Worm (Caenorhabditis elegans) whole organism, young adult: ENCODE data around the gene her-1.

Experiments
- B0035.1 ChIP-seq: sonication (generic microtip); optimal IDR thresholded peaks from 2 replicates; lab custom pipeline; 2016; ENCODE audit warnings: missing genetic modification characterization, mild to moderate bottlenecking, missing compliant biosample characterization, missing genotype, missing genetic modification reagents
- B0336.3 ChIP-seq: fragments of 200-800 bp; sonication (Bioruptor generic); IDR thresholded peaks from 2 replicates; pipeline ENCODE4 v1.3.6; 2022; ENCODE audit warnings: missing genetic modification characterization, missing compliant biosample characterization
- C06A6.2 ChIP-seq: fragments of 200-800 bp; sonication (Bioruptor generic); conservative IDR thresholded peaks from 2 replicates; pipeline ENCODE4 v1.3.6; 2022; ENCODE audit warnings: missing genetic modification characterization, missing compliant biosample characterization
- F10E7.11 ChIP-seq: sonication (generic microtip); optimal IDR thresholded peaks from 2 replicates; lab custom pipeline; 2017; ENCODE audit warnings: mild to moderate bottlenecking, missing genetic modification characterization, moderate library complexity, missing compliant biosample characterization
- F33H1.4 ChIP-seq: fragments of 200-800 bp; sonication (Bioruptor generic); IDR thresholded peaks from 2 replicates; pipeline ENCODE4 v1.3.6; 2022; ENCODE audit warnings: missing genetic modification reagents, missing genetic modification characterization, missing compliant biosample characterization
- K11D2.4 ChIP-seq: fragments of 200-800 bp; sonication (Bioruptor generic); IDR thresholded peaks from 2 replicates; pipeline ENCODE4 v1.3.6; 2022; ENCODE audit warnings: missing genetic modification reagents, missing genetic modification characterization, missing compliant biosample characterization
- K12H6.12 ChIP-seq: fragments of 200-800 bp; sonication (Bioruptor generic); optimal IDR thresholded peaks from 2 replicates; lab custom pipeline; 2018; ENCODE audit warnings: mild to moderate bottlenecking, missing genetic modification characterization, missing compliant biosample characterization
- Y53F4B.3 ChIP-seq: fragments of 200-800 bp; sonication (Bioruptor generic); IDR thresholded peaks from 2 replicates; pipeline ENCODE4 v1.3.6; 2022; ENCODE audit warnings: missing genetic modification reagents, missing genetic modification characterization, missing compliant biosample characterization
- Y95B8A.8 ChIP-seq: fragments of 200-800 bp; sonication (Bioruptor generic); IDR thresholded peaks from 2 replicates; pipeline ENCODE4 v1.3.6; 2022; ENCODE audit warnings: missing genetic modification reagents, missing genetic modification characterization, missing compliant biosample characterization
- akir-1 ChIP-seq: fragments of 200-800 bp; sonication (Bioruptor generic); optimal IDR thresholded peaks from 2 replicates; lab custom pipeline; 2018; ENCODE audit warnings: mild to moderate bottlenecking, missing genetic modification characterization, moderate library complexity, missing compliant biosample characterization
- athp-1 ChIP-seq: sonication (generic microtip); optimal IDR thresholded peaks from 2 replicates; lab custom pipeline; 2017; ENCODE audit warnings: mild to moderate bottlenecking, missing genetic modification characterization, missing compliant biosample characterization
- attf-5 ChIP-seq: fragments of 200-800 bp; sonication (Bioruptor generic); optimal IDR thresholded peaks from 2 replicates; lab custom pipeline; 2018; ENCODE audit warnings: mild to moderate bottlenecking, missing genetic modification characterization, missing compliant biosample characterization
- ccch-3 ChIP-seq: fragments of 200-800 bp; sonication (Bioruptor generic); optimal IDR thresholded peaks from 2 replicates; lab custom pipeline; 2018; ENCODE audit warnings: mild to moderate bottlenecking, missing genetic modification characterization, missing compliant biosample characterization
- cebp-1 ChIP-seq, 2 experiments: fragments of 200-800 bp in 1 of 2; sonication (Bioruptor generic) in 1 of 2; sonication (generic microtip) in 1 of 2; IDR thresholded peaks in 1 of 2; optimal IDR thresholded peaks in 1 of 2; 2 replicates each; pipeline versions ENCODE4 v1.3.6 to Lab custom; 2017 to 2022; ENCODE audit warnings: missing compliant biosample characterization in 2 of 2, missing genetic modification characterization in 2 of 2, mild to moderate bottlenecking in 1 of 2, missing genetic modification reagents in 1 of 2, moderate library complexity in 1 of 2
- ceh-40 ChIP-seq: fragments of 200-800 bp; sonication (Bioruptor generic); IDR thresholded peaks from 2 replicates; pipeline ENCODE4 v1.3.6; 2022; ENCODE audit warnings: missing genetic modification characterization, missing compliant biosample characterization
- chd-7 ChIP-seq: sonication (generic microtip); optimal IDR thresholded peaks from 2 replicates; lab custom pipeline; 2016; ENCODE audit warnings: mild to moderate bottlenecking, missing genetic modification characterization, moderate library complexity, missing compliant biosample characterization
- die-1 ChIP-seq: sonication (generic microtip); optimal IDR thresholded peaks from 2 replicates; lab custom pipeline; 2016; ENCODE audit warnings: missing genotype, mild to moderate bottlenecking, missing genetic modification characterization, missing compliant biosample characterization
- efl-1 ChIP-seq: fragments of 150-350 bp; optimal IDR thresholded peaks from 2 replicates; lab custom pipeline; 2014; ENCODE audit warnings: missing biosample characterization, missing genetic modification reagents, missing genetic modification characterization
- egl-18 ChIP-seq: fragments of 200-800 bp; sonication (Bioruptor generic); IDR thresholded peaks from 2 replicates; pipeline ENCODE4 v1.3.6; 2022; ENCODE audit warnings: missing genetic modification reagents, missing genetic modification characterization, missing compliant biosample characterization
- ekl-4 ChIP-seq: fragments of 200-800 bp; sonication (Bioruptor generic); IDR thresholded peaks from 2 replicates; pipeline ENCODE4 v1.3.6; 2022; ENCODE audit warnings: missing genetic modification reagents, missing genetic modification characterization, missing compliant biosample characterization
- fkh-3 ChIP-seq: sonication (generic microtip); optimal IDR thresholded peaks from 2 replicates; lab custom pipeline; 2016; ENCODE audit warnings: mild to moderate bottlenecking, missing genetic modification characterization, missing compliant biosample characterization
- lag-1 ChIP-seq: fragments of 200-800 bp; sonication (Bioruptor generic); IDR thresholded peaks from 2 replicates; pipeline ENCODE4 v1.3.6; 2022; ENCODE audit warnings: missing genetic modification reagents, missing genetic modification characterization, missing compliant biosample characterization
- let-607 ChIP-seq, 2 experiments: fragments of 200-800 bp in 1 of 2; sonication (Bioruptor generic) in 1 of 2; sonication (generic microtip) in 1 of 2; optimal IDR thresholded peaks; 2 replicates each; lab custom pipeline; 2016 to 2018; ENCODE audit warnings: mild to moderate bottlenecking in 2 of 2, missing compliant biosample characterization in 2 of 2, missing genetic modification characterization in 2 of 2, moderate library complexity in 2 of 2, missing genotype in 1 of 2
- mel-28 ChIP-seq: sonication (generic microtip); optimal IDR thresholded peaks from 2 replicates; lab custom pipeline; 2016; ENCODE audit warnings: borderline replicate concordance, mild to moderate bottlenecking, missing genetic modification characterization, missing compliant biosample characterization
- nfya-1 ChIP-seq: sonication (generic microtip); optimal IDR thresholded peaks from 2 replicates; lab custom pipeline; 2017; ENCODE audit warnings: antibody characterized with exemption, missing compliant biosample characterization, missing genetic modification characterization, borderline replicate concordance; ENCODE audit not compliant: insufficient read depth
- nfyb-1 ChIP-seq: fragments of 200-800 bp; sonication (Bioruptor generic); IDR thresholded peaks from 2 replicates; pipeline ENCODE4 v1.3.6; 2022; ENCODE audit warnings: missing genetic modification reagents, missing genetic modification characterization, missing compliant biosample characterization
- nhr-80 ChIP-seq: sonication (generic microtip); optimal IDR thresholded peaks from 2 replicates; lab custom pipeline; 2016; ENCODE audit warnings: missing genetic modification characterization, missing compliant biosample characterization
- sdz-38 ChIP-seq: sonication (generic microtip); optimal IDR thresholded peaks from 2 replicates; lab custom pipeline; 2016; ENCODE audit warnings: missing genotype, missing genetic modification characterization, missing compliant biosample characterization
- somi-1 ChIP-seq: fragments of 200-800 bp; sonication (Bioruptor generic); optimal IDR thresholded peaks from 2 replicates; lab custom pipeline; 2018; ENCODE audit warnings: mild to moderate bottlenecking, missing genetic modification characterization, missing compliant biosample characterization
- sptf-2 ChIP-seq: fragments of 200-800 bp; sonication (Bioruptor generic); optimal IDR thresholded peaks from 2 replicates; lab custom pipeline; 2018; ENCODE audit warnings: mild to moderate bottlenecking, missing genetic modification characterization, missing compliant biosample characterization
- tbp1 ChIP-seq: fragments of 200-800 bp; sonication (Bioruptor generic); optimal IDR thresholded peaks from 2 replicates; lab custom pipeline; 2018; ENCODE audit warnings: mild to moderate bottlenecking, missing genetic modification characterization, missing compliant biosample characterization
- tbx-9 ChIP-seq: sonication (generic microtip); optimal IDR thresholded peaks from 2 replicates; lab custom pipeline; 2016; ENCODE audit warnings: borderline replicate concordance, missing genetic modification characterization, inconsistent platforms, missing compliant biosample characterization
- tlf-1 ChIP-seq: fragments of 200-800 bp; sonication (Bioruptor generic); optimal IDR thresholded peaks from 2 replicates; lab custom pipeline; 2018; ENCODE audit warnings: mild to moderate bottlenecking, missing genetic modification characterization, missing compliant biosample characterization
- unc-62 ChIP-seq: fragments of 150-350 bp; optimal IDR thresholded peaks from 2 replicates; lab custom pipeline; 2014; ENCODE audit warnings: missing biosample characterization, missing genetic modification reagents, missing genetic modification characterization
- ztf-18 ChIP-seq: sonication (generic microtip); optimal IDR thresholded peaks from 2 replicates; lab custom pipeline; 2016; ENCODE audit warnings: missing genotype, mild to moderate bottlenecking, missing genetic modification characterization, missing compliant biosample characterization

her-1 gene

DNA sequence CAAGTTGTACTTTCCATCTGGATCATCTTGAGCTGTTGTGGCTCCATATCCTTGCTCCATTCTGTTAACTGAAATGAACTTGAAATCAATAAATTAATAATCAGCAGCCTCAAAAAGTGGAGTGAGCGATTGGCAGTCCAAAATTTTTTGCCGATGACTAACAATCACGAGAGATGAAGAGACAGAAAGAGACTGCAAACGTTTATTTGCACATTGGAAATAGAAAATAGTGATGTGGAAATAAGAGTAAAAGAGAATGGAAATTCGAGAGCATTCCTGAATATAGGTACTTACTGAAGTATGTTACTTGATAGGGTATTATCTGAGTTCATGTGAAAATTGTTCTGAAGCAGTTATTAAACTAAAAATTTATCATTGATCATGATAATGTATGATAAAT is 12.9 kb downstream of the her-1 start, which contains the start of gene tag-120:
Gene tag-120, minus strand, starts transcription at position 68 of the 400 bp plus-strand sequence.
- TF ChIP-seq nhr-80 (tag; lab: Kevin White, UChicago) = peak; percentile 49
- no peak for TF ChIP-seq die-1

DNA sequence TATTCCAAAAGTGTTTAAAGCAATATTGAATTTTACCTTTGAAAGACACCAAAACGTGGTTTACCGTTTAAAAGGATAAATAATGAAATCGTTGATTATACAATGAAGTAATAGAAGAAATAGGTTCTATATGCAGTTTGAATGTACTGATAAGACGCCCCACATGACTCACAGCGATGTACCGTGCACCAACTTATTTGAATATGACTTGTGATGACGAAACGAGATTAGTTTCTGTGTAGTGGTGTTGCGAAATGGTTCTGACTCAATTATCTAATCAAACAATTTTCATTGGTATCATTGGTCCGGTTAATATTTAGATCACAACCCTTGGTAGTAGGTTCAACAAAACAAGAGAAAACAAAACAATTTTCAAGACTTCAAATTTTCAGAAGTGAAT is 14.4 kb downstream of the her-1 start:
- TF ChIP-seq K11D2.4 (GFP tag; lab: Robert Waterston, UW) (no peak), fkh-3 (tag; lab: Kevin White, UChicago) (no peak), K12H6.12 (no peak), tbx-9 (tag; lab: Kevin White, UChicago) (no peak), nhr-80 (tag; lab: Kevin White, UChicago) (peak; percentile 45), ztf-18 (tag; lab: Kevin White, UChicago) (no peak), lag-1 (no peak), cebp-1 (GFP tag; IDR thresholded peaks at IDR 0.05; lab: Robert Waterston, UW) (peak; percentile 83), cebp-1 (tag; optimal IDR thresholded peaks at IDR 0.05; lab: Kevin White, UChicago) (no peak), Y95B8A.8 (GFP tag; lab: Robert Waterston, UW) (no peak)

DNA sequence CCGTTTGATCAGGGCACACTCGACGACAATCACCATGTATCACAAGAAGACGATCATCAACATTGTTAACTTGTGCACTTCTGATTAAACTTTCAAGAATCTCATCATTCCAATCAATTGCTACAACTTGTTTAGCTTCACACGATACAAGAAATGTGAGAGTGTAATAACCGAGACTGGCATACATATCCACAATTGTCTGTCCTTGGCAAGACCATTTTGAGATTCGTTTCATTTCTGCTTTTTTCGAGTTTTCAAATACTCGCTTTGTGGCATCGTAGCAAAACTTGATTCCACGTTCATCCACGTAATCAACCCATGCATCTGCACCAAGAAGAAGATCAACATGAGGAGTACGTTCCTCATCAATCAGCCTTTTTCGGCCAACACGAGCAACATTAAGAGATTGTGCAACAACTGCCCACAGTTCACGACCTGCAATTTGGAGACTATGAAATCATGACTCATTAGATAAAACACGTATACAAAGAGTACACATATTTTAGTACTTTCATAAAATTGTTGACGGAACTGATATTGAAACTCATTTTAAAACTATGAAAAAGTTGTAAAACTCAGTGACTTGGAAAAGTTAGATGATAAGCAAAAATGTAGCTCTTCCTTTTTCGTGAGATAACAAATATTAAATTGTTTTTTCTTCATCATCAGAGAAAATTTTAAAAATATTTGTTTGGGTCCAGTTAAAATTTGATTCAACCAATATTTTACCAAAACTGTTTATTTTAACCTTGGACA is 15.8 kb downstream of the her-1 start:
- TF ChIP-seq C06A6.2 (GFP tag; lab: Robert Waterston, UW) = no peak
- no peak for TF ChIP-seq mel-28 (tag; lab: Kevin White, UChicago)
- TF ChIP-seq nfya-1 (tag; lab: Kevin White, UChicago) = no peak
- no peak for TF ChIP-seq F10E7.11 (tag; lab: Kevin White, UChicago)
- TF ChIP-seq attf-5 (GFP tag; lab: Kevin White, UChicago) = no peak
- TF ChIP-seq chd-7 (tag; lab: Kevin White, UChicago) = no peak
- TF ChIP-seq let-607 (tag; optimal IDR thresholded peaks at IDR 0.05; lab: Kevin White, UChicago) = no peak
- no peak for TF ChIP-seq sdz-38 (tag; lab: Kevin White, UChicago)
- TF ChIP-seq ekl-4 (GFP tag; lab: Robert Waterston, UW) = no peak
- no peak for TF ChIP-seq ceh-40 (GFP tag; lab: Robert Waterston, UW)
- TF ChIP-seq unc-62 (GFP tag; lab: Kevin White, UChicago) = no peak
- TF ChIP-seq efl-1 (GFP tag; lab: Kevin White, UChicago) = no peak
- TF ChIP-seq ccch-3 (GFP tag; lab: Kevin White, UChicago) = no peak
- no peak for TF ChIP-seq B0035.1 (tag; lab: Kevin White, UChicago)
- TF ChIP-seq B0336.3 (GFP tag; lab: Robert Waterston, UW) = no peak

DNA sequence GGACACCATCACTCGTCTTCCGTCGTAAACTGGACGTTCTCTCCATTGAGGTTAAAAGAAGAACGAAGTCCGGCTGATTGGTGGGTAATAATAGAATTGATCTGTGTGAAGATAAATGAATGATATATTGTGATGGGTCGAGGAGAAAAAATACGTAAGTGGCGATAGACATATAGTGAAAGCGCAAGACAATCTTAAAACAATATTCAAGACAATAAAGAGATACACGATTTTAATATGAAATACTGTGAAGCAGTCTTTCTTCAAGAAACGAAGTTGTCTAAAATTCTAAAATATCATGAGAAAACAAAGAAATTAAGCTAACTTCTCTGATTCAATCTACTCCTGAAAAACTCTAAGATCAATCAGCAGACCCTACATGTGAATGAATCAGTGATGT is 16.7 kb downstream of the her-1 start, which contains the start of gene F40F9.10:
Gene F40F9.10, minus strand, starts transcription at position 101 of the 400 bp plus-strand sequence.
- TF ChIP-seq Y53F4B.3 (no peak), tbp1 (GFP tag; lab: Kevin White, UChicago) (no peak), somi-1 (no peak), attf-5 (GFP tag; lab: Kevin White, UChicago) (no peak), egl-18 (GFP tag; lab: Robert Waterston, UW) (no peak), nfyb-1 (GFP tag; lab: Robert Waterston, UW) (no peak), akir-1 (GFP tag; lab: Kevin White, UChicago) (no peak), tlf-1 (GFP tag; lab: Kevin White, UChicago) (no peak), B0035.1 (tag; lab: Kevin White, UChicago) (no peak), F33H1.4 (GFP tag; lab: Robert Waterston, UW) (no peak), sptf-2 (no peak), lag-1 (no peak), athp-1 (no peak)
- TF ChIP-seq, all 124 proteins: peak for 0
